Worm (Caenorhabditis elegans): ENCODE measurements around the gene F56B3.11.

DNA sequence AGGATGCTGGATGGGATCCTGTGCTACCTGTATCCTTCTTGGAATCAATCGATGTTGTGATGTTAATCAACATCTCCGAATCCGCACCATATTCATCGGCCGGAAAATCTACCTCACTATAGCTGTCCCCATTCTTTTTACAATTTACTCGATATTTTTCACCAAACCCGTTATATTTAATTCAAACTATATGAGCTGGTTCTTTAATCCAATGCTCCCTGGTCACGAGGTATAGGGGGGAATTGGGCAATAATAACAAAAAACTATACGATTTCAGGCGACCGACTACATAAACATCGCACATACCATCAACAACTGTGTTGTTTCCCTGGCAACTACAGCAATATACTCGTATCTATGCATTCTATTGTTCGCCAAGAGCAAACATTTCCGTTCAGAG is 38.8 kb downstream of the F56B3.11 start:
- no peak for TF ChIP-seq sea-2 (GFP tag; IDR thresholded peaks at IDR 0.05)
- TF ChIP-seq unc-62 (GFP tag; optimal IDR thresholded peaks at IDR 0.05) = no peak
- TF ChIP-seq egrh-3 (GFP tag; IDR thresholded peaks at IDR 0.05) = no peak
- TF ChIP-seq dox-1 (GFP tag; IDR thresholded peaks at IDR 0.05) = no peak
- no peak for TF ChIP-seq dpl-1 (GFP tag; optimal IDR thresholded peaks at IDR 0.05)
- TF ChIP-seq repo-1 (tag; optimal IDR thresholded peaks at IDR 0.05) = no peak
- TF ChIP-seq lag-1 (GFP tag; IDR thresholded peaks at IDR 0.05) = no peak
